Fruit fly (Drosophila melanogaster) whole organism, embryonic: Measurements from ENCODE around the gene Trf.

Experiments used
- B-H2 ChIP-seq: fragments of 200-800 bp; sonication (Bioruptor generic); optimal IDR thresholded peaks from 2 replicates; lab custom pipeline; 2018; ENCODE audit warnings: missing biosample characterization, mild to moderate bottlenecking, missing genetic modification characterization
- BtbVII ChIP-seq: fragments of 200-800 bp; sonication (Bioruptor generic); optimal IDR thresholded peaks from 3 replicates; lab custom pipeline; 2017; ENCODE audit warnings: missing biosample characterization, mild to moderate bottlenecking, missing genetic modification characterization
- Bteb2 ChIP-seq: fragments of 200-800 bp; sonication (Bioruptor generic); optimal IDR thresholded peaks from 2 replicates; lab custom pipeline; 2016; ENCODE audit warnings: missing biosample characterization, missing genetic modification characterization
- CG10209 ChIP-seq: fragments of 200-800 bp; sonication (Bioruptor generic); optimal IDR thresholded peaks from 3 replicates; lab custom pipeline; 2017; ENCODE audit warnings: missing biosample characterization, mild to moderate bottlenecking, missing genetic modification characterization, missing genetic modification reagents
- CG10274 ChIP-seq: fragments of 200-800 bp; sonication (Bioruptor generic); optimal IDR thresholded peaks from 3 replicates; lab custom pipeline; 2017; ENCODE audit warnings: missing biosample characterization, mild to moderate bottlenecking, missing genetic modification characterization
- CG10543 ChIP-seq: fragments of 200-800 bp; sonication (Bioruptor generic); optimal IDR thresholded peaks from 3 replicates; lab custom pipeline; 2017; ENCODE audit warnings: missing biosample characterization, mild to moderate bottlenecking, missing genetic modification characterization, moderate library complexity
- CG17568 ChIP-seq: fragments of 200-800 bp; sonication (Bioruptor generic); optimal IDR thresholded peaks from 2 replicates; lab custom pipeline; 2018; ENCODE audit warnings: missing biosample characterization, mild to moderate bottlenecking, missing genetic modification characterization, moderate library complexity
- CG18764 ChIP-seq: fragments of 200-800 bp; sonication (Bioruptor generic); optimal IDR thresholded peaks from 3 replicates; lab custom pipeline; 2016; ENCODE audit warnings: missing biosample characterization, missing genetic modification characterization
- CG30431 ChIP-seq: fragments of 200-800 bp; sonication (Bioruptor generic); optimal IDR thresholded peaks from 2 replicates; lab custom pipeline; 2017; ENCODE audit warnings: missing biosample characterization, missing genetic modification characterization
- CG31441 ChIP-seq: fragments of 200-800 bp; sonication (Bioruptor generic); IDR thresholded peaks from 2 replicates; pipeline ENCODE4 v1.3.6; 2022; ENCODE audit warnings: missing biosample characterization, missing genetic modification characterization
- CG32767 ChIP-seq: fragments of 200-800 bp; sonication (Bioruptor generic); IDR thresholded peaks from 2 replicates; pipeline ENCODE4 v1.3.6; 2022; ENCODE audit warnings: missing biosample characterization, missing genetic modification characterization
- CG4820 ChIP-seq: fragments of 200-800 bp; sonication (Bioruptor generic); optimal IDR thresholded peaks from 3 replicates; lab custom pipeline; 2016; ENCODE audit warnings: missing biosample characterization, missing genetic modification characterization
- CG7556 ChIP-seq: fragments of 200-800 bp; sonication (Bioruptor generic); optimal IDR thresholded peaks from 2 replicates; lab custom pipeline; 2017; ENCODE audit warnings: missing biosample characterization, mild to moderate bottlenecking, missing genetic modification characterization
- CG7745 ChIP-seq: fragments of 200-800 bp; sonication (Bioruptor generic); optimal IDR thresholded peaks from 2 replicates; lab custom pipeline; 2018; ENCODE audit warnings: missing biosample characterization, mild to moderate bottlenecking, missing genetic modification characterization, moderate library complexity
- CG7987 ChIP-seq: fragments of 200-800 bp; sonication (Bioruptor generic); optimal IDR thresholded peaks from 2 replicates; lab custom pipeline; 2018; ENCODE audit warnings: missing biosample characterization, mild to moderate bottlenecking, missing genetic modification characterization, moderate library complexity
- CG8290 ChIP-seq, 3 experiments: fragments of 200-800 bp; sonication (Bioruptor generic); optimal IDR thresholded peaks; 2 replicates each; lab custom pipeline; 2016 to 2019; ENCODE audit warnings: missing biosample characterization in 3 of 3, missing genetic modification characterization in 3 of 3, mild to moderate bottlenecking in 2 of 3, moderate library complexity in 1 of 3
- CG8359 ChIP-seq: fragments of 200-800 bp; sonication (Bioruptor generic); optimal IDR thresholded peaks from 2 replicates; lab custom pipeline; 2017; ENCODE audit warnings: missing biosample characterization, mild to moderate bottlenecking, missing genetic modification characterization, borderline replicate concordance
- CHES-1-like ChIP-seq: fragments of 200-800 bp; sonication (Bioruptor generic); optimal IDR thresholded peaks from 2 replicates; lab custom pipeline; 2016; ENCODE audit warnings: missing biosample characterization, missing genetic modification characterization
- Dek ChIP-seq: fragments of 200-800 bp; sonication (Bioruptor generic); optimal IDR thresholded peaks from 3 replicates; lab custom pipeline; 2019; ENCODE audit warnings: missing biosample characterization, mild to moderate bottlenecking, missing genetic modification characterization, moderate library complexity
- Dfd ChIP-seq, 2 experiments: fragments of >200 bp; optimal IDR thresholded peaks; 2 replicates each; lab custom pipeline; 2017; ENCODE audit warnings: missing biosample characterization in 2 of 2, missing genetic modification characterization in 2 of 2
- Dp ChIP-seq: fragments of 200-800 bp; sonication (Bioruptor generic); optimal IDR thresholded peaks from 2 replicates; lab custom pipeline; 2018; ENCODE audit warnings: missing biosample characterization, mild to moderate bottlenecking, missing genetic modification characterization, moderate library complexity
- Fer2 ChIP-seq: fragments of 200-800 bp; sonication (Bioruptor generic); optimal IDR thresholded peaks from 2 replicates; lab custom pipeline; 2018; ENCODE audit warnings: missing biosample characterization, mild to moderate bottlenecking, missing genetic modification characterization, moderate library complexity
- H15 ChIP-seq: fragments of 200-800 bp; sonication (Bioruptor generic); IDR thresholded peaks from 3 replicates; pipeline ENCODE4 v1.3.6; 2022; ENCODE audit warnings: missing biosample characterization, missing genetic modification characterization
- HmgD ChIP-seq: fragments of 200-800 bp; sonication (Bioruptor generic); optimal IDR thresholded peaks from 3 replicates; lab custom pipeline; 2016; ENCODE audit warnings: missing biosample characterization, missing genetic modification characterization
- Hr39 ChIP-seq: fragments of >200 bp; optimal IDR thresholded peaks from 2 replicates; lab custom pipeline; 2017
- Kr ChIP-seq: fragments of 200-800 bp; sonication (Bioruptor generic); optimal IDR thresholded peaks from 2 replicates; lab custom pipeline; 2017; ENCODE audit warnings: missing biosample characterization, mild to moderate bottlenecking, missing genetic modification characterization
- MBD-R2 ChIP-seq: fragments of 200-800 bp; sonication (Bioruptor generic); IDR thresholded peaks from 2 replicates; pipeline ENCODE4 v1.3.6; 2022; ENCODE audit warnings: missing biosample characterization, missing genetic modification characterization
- NC2α ChIP-seq: fragments of 200-800 bp; sonication (Bioruptor generic); optimal IDR thresholded peaks from 2 replicates; lab custom pipeline; 2016; ENCODE audit warnings: missing biosample characterization, missing genetic modification characterization
- NC2β ChIP-seq: fragments of 200-800 bp; sonication (Bioruptor generic); optimal IDR thresholded peaks from 2 replicates; lab custom pipeline; 2016; ENCODE audit warnings: missing biosample characterization, missing genetic modification characterization
- Nf-YA ChIP-seq: fragments of 200-800 bp; sonication (Bioruptor generic); IDR thresholded peaks from 2 replicates; pipeline ENCODE4 v1.3.6; 2022; ENCODE audit warnings: missing biosample characterization, missing genetic modification characterization
- Rfx ChIP-seq: fragments of 200-800 bp; sonication (Bioruptor generic); IDR thresholded peaks from 2 replicates; pipeline ENCODE4 v1.3.6; 2022; ENCODE audit warnings: missing biosample characterization, missing genetic modification characterization
- Sox100B ChIP-seq: fragments of 200-800 bp; sonication (Bioruptor generic); optimal IDR thresholded peaks from 3 replicates; lab custom pipeline; 2018; ENCODE audit warnings: missing biosample characterization, mild to moderate bottlenecking, missing genetic modification characterization
- Ssrp ChIP-seq: fragments of 200-800 bp; sonication (Bioruptor generic); optimal IDR thresholded peaks from 2 replicates; lab custom pipeline; 2018; ENCODE audit warnings: missing biosample characterization, mild to moderate bottlenecking, missing genetic modification characterization, moderate library complexity
- Tbp ChIP-seq: fragments of >200 bp; optimal IDR thresholded peaks from 2 replicates; lab custom pipeline; 2018; ENCODE audit warnings: missing biosample characterization, missing genetic modification characterization
- Xrp1 ChIP-seq: fragments of 200-800 bp; sonication (Bioruptor generic); IDR thresholded peaks from 2 replicates; pipeline ENCODE4 v1.3.6; 2022; ENCODE audit warnings: missing biosample characterization, missing genetic modification characterization
- caup ChIP-seq: fragments of 200-800 bp; sonication (Bioruptor generic); optimal IDR thresholded peaks from 3 replicates; lab custom pipeline; 2017; ENCODE audit warnings: missing biosample characterization, mild to moderate bottlenecking, missing genetic modification characterization, moderate library complexity; ENCODE audit not compliant: severe bottlenecking
- cg ChIP-seq: fragments of 200-800 bp; sonication (Bioruptor generic); optimal IDR thresholded peaks from 3 replicates; lab custom pipeline; 2019; ENCODE audit warnings: missing biosample characterization, mild to moderate bottlenecking, missing genetic modification characterization, moderate library complexity
- chinmo ChIP-seq: fragments of 200-800 bp; sonication (Bioruptor generic); IDR thresholded peaks from 4 replicates; pipeline ENCODE4 v1.3.6; 2022; ENCODE audit warnings: missing biosample characterization, missing genetic modification characterization; ENCODE audit not compliant: partially characterized antibody
- chn ChIP-seq: fragments of 200-800 bp; sonication (Bioruptor generic); optimal IDR thresholded peaks from 2 replicates; lab custom pipeline; 2016; ENCODE audit warnings: missing biosample characterization, missing genetic modification characterization
- dati ChIP-seq: fragments of 200-800 bp; sonication (Bioruptor generic); IDR thresholded peaks from 2 replicates; pipeline ENCODE4 v1.3.6; 2022; ENCODE audit warnings: missing biosample characterization, missing genetic modification characterization
- ems ChIP-seq: fragments of 200-800 bp; sonication (Bioruptor generic); optimal IDR thresholded peaks from 3 replicates; lab custom pipeline; 2016; ENCODE audit warnings: missing biosample characterization, missing genetic modification characterization
- grau ChIP-seq: fragments of 200-800 bp; optimal IDR thresholded peaks from 3 replicates; lab custom pipeline; 2019; ENCODE audit warnings: missing biosample characterization, mild to moderate bottlenecking, missing genetic modification characterization, moderate library complexity
- grn ChIP-seq: fragments of 200-800 bp; sonication (Bioruptor generic); optimal IDR thresholded peaks from 3 replicates; lab custom pipeline; 2017; ENCODE audit warnings: missing biosample characterization, missing genetic modification characterization
- nerfin-1 ChIP-seq: fragments of 200-800 bp; sonication (Bioruptor generic); optimal IDR thresholded peaks from 3 replicates; lab custom pipeline; 2019; ENCODE audit warnings: missing biosample characterization, mild to moderate bottlenecking, missing genetic modification characterization, moderate library complexity
- peb ChIP-seq: fragments of 200-800 bp; sonication (Bioruptor generic); IDR thresholded peaks from 2 replicates; pipeline ENCODE4 v1.3.6; 2022; ENCODE audit warnings: missing biosample characterization, missing genetic modification characterization
- tgo ChIP-seq: fragments of 200-800 bp; sonication (Bioruptor generic); IDR thresholded peaks from 3 replicates; pipeline ENCODE4 v1.3.6; 2022; ENCODE audit warnings: missing biosample characterization, missing genetic modification characterization
- ttk ChIP-seq: fragments of 200-800 bp; sonication (Bioruptor generic); IDR thresholded peaks from 2 replicates; pipeline ENCODE4 v2.1.2; 2022; ENCODE audit warnings: missing biosample characterization, missing genetic modification characterization
- twi ChIP-seq: fragments of 200-800 bp; optimal IDR thresholded peaks from 2 replicates; lab custom pipeline; 2019; ENCODE audit warnings: missing biosample characterization, mild to moderate bottlenecking, missing genetic modification characterization, moderate library complexity
- zfh1 ChIP-seq: fragments of 200-800 bp; sonication (Bioruptor generic); IDR thresholded peaks from 3 replicates; pipeline ENCODE4 v1.3.6; 2022; ENCODE audit warnings: missing biosample characterization, missing genetic modification characterization

Trf gene

DNA sequence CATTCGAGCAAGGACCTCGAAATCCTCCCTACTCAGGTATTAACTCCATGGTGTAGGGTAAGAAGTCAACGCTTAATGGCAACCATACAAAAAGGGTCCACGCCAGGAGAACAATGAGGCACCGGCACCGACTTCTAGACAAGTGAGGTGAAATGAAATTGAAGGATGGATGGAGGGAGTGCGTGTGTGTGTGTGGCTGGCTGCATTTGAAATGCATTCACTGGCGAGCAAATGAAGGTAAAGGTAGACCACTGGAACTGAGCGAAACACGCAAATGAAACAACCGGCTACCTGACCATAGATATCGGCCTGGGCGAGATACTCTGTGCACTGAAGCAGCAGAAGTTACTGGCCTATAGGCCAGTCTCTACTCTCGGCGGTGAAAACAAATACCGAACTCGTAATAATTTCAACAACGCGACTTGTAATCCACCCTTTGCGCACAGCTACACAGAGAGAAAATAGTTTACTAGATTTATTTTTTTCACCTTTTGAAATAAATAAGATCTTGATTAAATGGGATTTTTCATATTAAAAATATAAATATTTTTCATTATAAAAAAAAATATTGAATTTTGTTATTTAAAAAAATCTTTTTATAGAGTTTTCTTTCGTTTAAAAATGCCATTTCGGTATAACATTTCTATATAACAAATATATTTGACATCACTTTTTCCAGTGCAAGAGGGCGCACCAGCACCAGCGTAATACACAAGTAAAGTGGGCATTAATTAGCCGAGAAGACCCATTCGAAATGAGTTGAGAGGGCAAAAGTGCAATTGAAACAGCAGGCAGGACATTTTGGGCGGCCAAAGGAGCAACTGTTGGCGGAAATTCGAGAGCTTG, 9.2 kb downstream of the Trf start (continued):
- TF ChIP-seq Kr (GFP tag; lab: Kevin White, UChicago) (peak; percentile 81), CHES-1-like (peak; percentile 22), Sox100B (GFP tag; lab: Kevin White, UChicago) (peak; percentile 88), Tbp (no peak), HmgD (GFP tag; lab: Kevin White, UChicago) (no peak), CG7745 (tag; lab: Kevin White, UChicago) (peak; percentile 9), Hr39 (lab: Kevin White, UChicago) (no peak), Ssrp (tag; lab: Kevin White, UChicago) (peak; percentile 86), CG8359 (GFP tag; lab: Kevin White, UChicago) (peak; percentile 64), peb (GFP tag; lab: Robert Waterston, UW) (0 out of 2 replicates have a peak, but pooled peaks have one; percentile 6), H15 (GFP tag; lab: Robert Waterston, UW) (no peak), Rfx (peak; percentile 79), twi (tag; lab: Kevin White, UChicago) (peak; percentile 73), chinmo (no peak), chn (GFP tag; lab: Kevin White, UChicago) (peak; percentile 26), Dfd (GFP tag; optimal IDR thresholded peaks at IDR 0.05; lab: Kevin White, UChicago) (no peak), CG7987 (no peak), NC2α (GFP tag; lab: Kevin White, UChicago) (no peak), CG7556 (GFP tag; lab: Kevin White, UChicago) (peak; percentile 93), Fer2 (no peak), Bteb2 (GFP tag; lab: Kevin White, UChicago) (peak; percentile 46), CG17568 (GFP tag; lab: Kevin White, UChicago) (no peak), Nf-YA (GFP tag; lab: Robert Waterston, UW) (peak; percentile 59), grn (GFP tag; lab: Kevin White, UChicago) (no peak), Xrp1 (GFP tag; lab: Robert Waterston, UW) (peak; percentile 81), grau (tag; lab: Kevin White, UChicago) (peak; percentile 86), Dp (GFP tag; lab: Kevin White, UChicago) (no peak), dati (GFP tag; lab: Robert Waterston, UW) (no peak), CG32767 (GFP tag; lab: Robert Waterston, UW) (peak; percentile 92), CG31441 (GFP tag; lab: Robert Waterston, UW) (peak; percentile 81), caup (peak; percentile 64), CG8290 (GFP tag; optimal IDR thresholded peaks at IDR 0.05; lab: Kevin White, UChicago) (peak; percentile 47), CG8290 (tag; optimal IDR thresholded peaks at IDR 0.05; lab: Kevin White, UChicago) (peak in 1 of 2 experiments; percentile 1), zfh1 (peak; percentile 85; the same call in 2 of the 3 replicates), CG30431 (GFP tag; lab: Kevin White, UChicago) (peak; percentile 81), MBD-R2 (GFP tag; lab: Robert Waterston, UW) (peak; percentile 45), BtbVII (GFP tag; lab: Kevin White, UChicago) (peak; percentile 45), tgo (GFP tag; lab: Robert Waterston, UW) (peak; percentile 92), nerfin-1 (tag; lab: Kevin White, UChicago) (peak; percentile 58), CG10543 (GFP tag; lab: Kevin White, UChicago) (peak; percentile 58), CG18764 (no peak), CG10209 (GFP tag; lab: Kevin White, UChicago) (peak; percentile 89), cg (no peak), ttk (GFP tag; lab: Robert Waterston, UW) (peak; percentile 86), CG10274 (GFP tag; lab: Kevin White, UChicago) (no peak), ems (GFP tag; lab: Kevin White, UChicago) (peak; percentile 12), CG4820 (GFP tag; lab: Kevin White, UChicago) (peak; percentile 39), Dek (tag; lab: Kevin White, UChicago) (peak; percentile 71), NC2β (GFP tag; lab: Kevin White, UChicago) (peak; percentile 44), B-H2 (no peak)
